Worm (Caenorhabditis elegans) whole organism, late embryonic: ENCODE measurements around the gene F22E5.23.
"Not testable (repeated sequence)": the region's sequence is repeated elsewhere in the genome, so short reads cannot be mapped to it uniquely, and the experiment has no call there.

ENCODE experiments used
- C38D4.7 ChIP-seq: fragments of 200-800 bp; sonication (Bioruptor generic); optimal IDR thresholded peaks from 2 replicates; lab custom pipeline; 2018; ENCODE audit warnings: mild to moderate bottlenecking, missing genetic modification characterization, moderate library complexity, missing compliant biosample characterization
- T23F11.4 ChIP-seq: fragments of 200-800 bp; sonication (Bioruptor generic); optimal IDR thresholded peaks from 2 replicates; lab custom pipeline; 2018; ENCODE audit warnings: mild to moderate bottlenecking, missing genetic modification characterization, missing compliant biosample characterization
- Y22D7AL.16 ChIP-seq: sonication (generic microtip); optimal IDR thresholded peaks from 2 replicates; lab custom pipeline; 2016; ENCODE audit warnings: missing genetic modification characterization, missing compliant biosample characterization
- ceh-18 ChIP-seq: sonication (generic microtip); optimal IDR thresholded peaks from 2 replicates; lab custom pipeline; 2016; ENCODE audit warnings: missing genetic modification characterization, missing compliant biosample characterization
- ceh-45 ChIP-seq: fragments of 200-800 bp; sonication (Bioruptor generic); IDR thresholded peaks from 2 replicates; pipeline ENCODE4 v1.3.6; 2022; ENCODE audit warnings: missing genetic modification reagents, missing genetic modification characterization, missing compliant biosample characterization
- elt-2 ChIP-seq: sonication (generic microtip); optimal IDR thresholded peaks from 2 replicates; lab custom pipeline; 2016; ENCODE audit warnings: missing genetic modification reagents, missing genetic modification characterization, missing compliant biosample characterization
- fkh-10 ChIP-seq: fragments of 150-350 bp; optimal IDR thresholded peaks from 2 replicates; lab custom pipeline; 2014; ENCODE audit warnings: missing biosample characterization, missing genetic modification reagents, missing genetic modification characterization
- lim-6 ChIP-seq: sonication (generic microtip); optimal IDR thresholded peaks from 2 replicates; lab custom pipeline; 2016; ENCODE audit warnings: missing genetic modification characterization, missing compliant biosample characterization
- pha-4 ChIP-seq: fragments of 150-350 bp; optimal IDR thresholded peaks from 2 replicates; lab custom pipeline; 2018; ENCODE audit warnings: missing biosample characterization, missing genetic modification reagents, missing genetic modification characterization
- pros-1 ChIP-seq: fragments of 150-350 bp; optimal IDR thresholded peaks from 2 replicates; lab custom pipeline; 2014; ENCODE audit warnings: missing biosample characterization, missing genetic modification reagents, missing genetic modification characterization
- tbx-2 ChIP-seq: sonication (generic microtip); optimal IDR thresholded peaks from 2 replicates; lab custom pipeline; 2016; ENCODE audit warnings: missing genetic modification characterization, missing compliant biosample characterization

DNA sequence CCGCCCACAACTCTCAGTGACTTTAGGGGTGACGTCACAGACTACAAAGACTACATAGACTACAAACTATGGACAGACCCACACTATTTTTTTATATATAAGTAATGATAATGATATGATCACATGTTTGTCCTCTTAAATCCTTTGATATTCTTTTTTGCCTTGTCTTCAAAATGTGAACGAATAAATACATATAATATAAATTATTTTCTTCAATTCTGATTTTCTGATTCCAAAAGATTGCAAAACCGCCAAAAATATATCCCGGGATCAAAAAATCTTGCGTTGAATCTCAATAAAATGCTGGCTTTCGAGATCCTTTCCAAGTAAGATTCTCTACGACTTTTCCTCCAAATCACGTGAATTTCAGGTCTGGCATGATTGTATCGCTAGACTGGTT, 40.9 kb upstream of the F22E5.23 start, which contains the start of gene F33H12.1:
- TF ChIP-seq T23F11.4 (GFP tag; lab: Kevin White, UChicago); elt-2; tbx-2 (tag; lab: Kevin White, UChicago); ceh-45 (GFP tag; lab: Robert Waterston, UW); lim-6 (tag; lab: Kevin White, UChicago); pros-1; Y22D7AL.16 (tag; lab: Kevin White, UChicago); fkh-10 (GFP tag; lab: Kevin White, UChicago); ceh-18 (tag; lab: Kevin White, UChicago); pha-4; C38D4.7 (GFP tag; lab: Kevin White, UChicago): not testable (repeated sequence)
